Fruit fly (Drosophila melanogaster) whole organism, embryonic: ENCODE measurements around the gene CG6749.
A peak's percentile ranks its signal among the peaks of the same experiment; 100 is the strongest.

Experiments used
- B-H1 ChIP-seq: fragments of 200-800 bp; sonication (Bioruptor generic); IDR thresholded peaks from 3 replicates; pipeline ENCODE4 v1.3.6; 2022; ENCODE audit warnings: missing biosample characterization, missing genetic modification characterization
- CG10366 ChIP-seq: fragments of 200-800 bp; sonication (Bioruptor generic); IDR thresholded peaks from 2 replicates; pipeline ENCODE4 v1.3.6; 2022; ENCODE audit warnings: missing biosample characterization, missing genetic modification characterization
- CG12219 ChIP-seq: fragments of 200-800 bp; sonication (Bioruptor generic); optimal IDR thresholded peaks from 3 replicates; lab custom pipeline; 2018; ENCODE audit warnings: missing biosample characterization, mild to moderate bottlenecking, missing genetic modification characterization
- CG12659 ChIP-seq: fragments of 200-800 bp; sonication (Bioruptor generic); optimal IDR thresholded peaks from 3 replicates; lab custom pipeline; 2017; ENCODE audit warnings: mild to moderate bottlenecking, missing biosample characterization, missing genetic modification reagents, missing genetic modification characterization
- CG13296 ChIP-seq: fragments of 200-800 bp; sonication (Bioruptor generic); optimal IDR thresholded peaks from 3 replicates; lab custom pipeline; 2018; ENCODE audit warnings: missing biosample characterization, mild to moderate bottlenecking, missing genetic modification characterization
- CG15011 ChIP-seq: fragments of 200-800 bp; sonication (Bioruptor generic); optimal IDR thresholded peaks from 3 replicates; lab custom pipeline; 2018; ENCODE audit warnings: missing biosample characterization, mild to moderate bottlenecking, missing genetic modification characterization
- CG1602 ChIP-seq: fragments of 200-800 bp; sonication (Bioruptor generic); optimal IDR thresholded peaks from 3 replicates; lab custom pipeline; 2016; ENCODE audit warnings: missing biosample characterization, missing genetic modification characterization
- CG17361 ChIP-seq: fragments of 200-800 bp; sonication (Bioruptor generic); IDR thresholded peaks from 3 replicates; pipeline ENCODE4 v1.3.6; 2022; ENCODE audit warnings: missing biosample characterization, missing genetic modification characterization
- CG2712 ChIP-seq: fragments of 200-800 bp; optimal IDR thresholded peaks from 3 replicates; lab custom pipeline; 2019; ENCODE audit warnings: missing biosample characterization, mild to moderate bottlenecking, missing genetic modification characterization, moderate library complexity
- CG31224 ChIP-seq: fragments of 200-800 bp; sonication (Bioruptor generic); IDR thresholded peaks from 2 replicates; pipeline ENCODE4 v1.3.6; 2022; ENCODE audit warnings: missing biosample characterization, missing genetic modification characterization
- CG3281 ChIP-seq: fragments of 200-800 bp; sonication (Bioruptor generic); optimal IDR thresholded peaks from 3 replicates; lab custom pipeline; 2017; ENCODE audit warnings: missing biosample characterization, mild to moderate bottlenecking, missing genetic modification characterization
- CG3726 ChIP-seq: fragments of 200-800 bp; sonication (Bioruptor generic); IDR thresholded peaks from 3 replicates; pipeline ENCODE4, ENCODE4 v1.3.6; 2022; ENCODE audit warnings: missing biosample characterization, missing genetic modification characterization
- CG3995 ChIP-seq: fragments of 200-800 bp; sonication (Bioruptor generic); optimal IDR thresholded peaks from 3 replicates; lab custom pipeline; 2016; ENCODE audit warnings: missing biosample characterization, missing genetic modification characterization
- CG43689 ChIP-seq: fragments of 200-800 bp; sonication (Bioruptor generic); IDR thresholded peaks from 2 replicates; pipeline ENCODE4 v1.3.6; 2022; ENCODE audit warnings: missing biosample characterization, missing genetic modification characterization
- CG4404 ChIP-seq: fragments of 200-800 bp; sonication (Bioruptor generic); IDR thresholded peaks from 2 replicates; pipeline ENCODE4 v1.3.6; 2022; ENCODE audit warnings: missing biosample characterization, missing genetic modification characterization
- CG8281 ChIP-seq: fragments of 200-800 bp; sonication (Bioruptor generic); optimal IDR thresholded peaks from 2 replicates; lab custom pipeline; 2018; ENCODE audit warnings: missing biosample characterization, mild to moderate bottlenecking, missing genetic modification characterization, moderate library complexity
- CkIIα-i1 ChIP-seq: fragments of 200-800 bp; sonication (Bioruptor generic); IDR thresholded peaks from 2 replicates; pipeline ENCODE4 v1.3.6; 2022; ENCODE audit warnings: missing biosample characterization, missing genetic modification characterization
- Deaf1 ChIP-seq: fragments of 200-800 bp; optimal IDR thresholded peaks from 3 replicates; lab custom pipeline; 2019; ENCODE audit warnings: missing biosample characterization, mild to moderate bottlenecking, missing genetic modification characterization, moderate library complexity
- Dip2 ChIP-seq: fragments of 200-800 bp; sonication (Bioruptor generic); IDR thresholded peaks from 2 replicates; pipeline ENCODE4 v1.3.6; 2022; ENCODE audit warnings: missing biosample characterization, missing genetic modification characterization
- Ets97D ChIP-seq: fragments of 200-800 bp; sonication (Bioruptor generic); optimal IDR thresholded peaks from 3 replicates; lab custom pipeline; 2016; ENCODE audit warnings: missing biosample characterization, missing genetic modification characterization
- HLHmδ ChIP-seq: fragments of 200-800 bp; sonication (Bioruptor generic); optimal IDR thresholded peaks from 2 replicates; lab custom pipeline; 2018; ENCODE audit warnings: missing biosample characterization, mild to moderate bottlenecking, missing genetic modification characterization, moderate library complexity
- Hr51 ChIP-seq, 2 experiments: fragments of 200-800 bp; sonication (Bioruptor generic); optimal IDR thresholded peaks; 2 replicates in 1 of 2; 3 replicates in 1 of 2; lab custom pipeline; 2016 to 2018; ENCODE audit warnings: missing biosample characterization in 2 of 2, missing genetic modification characterization in 2 of 2, mild to moderate bottlenecking in 1 of 2, moderate library complexity in 1 of 2
- Lhr ChIP-seq: fragments of 200-800 bp; sonication (Bioruptor generic); optimal IDR thresholded peaks from 3 replicates; lab custom pipeline; 2017; ENCODE audit warnings: mild to moderate bottlenecking, missing biosample characterization, missing genetic modification reagents, missing genetic modification characterization
- Mes4 ChIP-seq: fragments of 200-800 bp; sonication (Bioruptor generic); optimal IDR thresholded peaks from 2 replicates; lab custom pipeline; 2016; ENCODE audit warnings: missing biosample characterization, missing genetic modification characterization
- NC2β ChIP-seq: fragments of 200-800 bp; sonication (Bioruptor generic); optimal IDR thresholded peaks from 2 replicates; lab custom pipeline; 2016; ENCODE audit warnings: missing biosample characterization, missing genetic modification characterization
- Nf-YC ChIP-seq: fragments of 200-800 bp; optimal IDR thresholded peaks from 3 replicates; lab custom pipeline; 2019; ENCODE audit warnings: missing biosample characterization, mild to moderate bottlenecking, missing genetic modification characterization, moderate library complexity
- Opbp ChIP-seq: fragments of 200-800 bp; sonication (Bioruptor generic); IDR thresholded peaks from 3 replicates; pipeline ENCODE4 v1.3.6; 2022; ENCODE audit warnings: missing biosample characterization, missing genetic modification characterization; ENCODE audit not compliant: partially characterized antibody
- Stat92E ChIP-seq, 3 experiments: fragments of >200 bp in 2 of 3; fragments of 200-800 bp in 1 of 3; sonication (Bioruptor generic) in 1 of 3; optimal IDR thresholded peaks; 2 replicates each; lab custom pipeline; 2017 to 2019; ENCODE audit warnings: missing biosample characterization in 3 of 3, missing genetic modification characterization in 3 of 3, mild to moderate bottlenecking in 1 of 3, moderate library complexity in 1 of 3
- abd-A ChIP-seq: fragments of 200-800 bp; sonication (Bioruptor generic); optimal IDR thresholded peaks from 3 replicates; lab custom pipeline; 2019; ENCODE audit warnings: missing biosample characterization, mild to moderate bottlenecking, missing genetic modification characterization, moderate library complexity
- al ChIP-seq: fragments of 200-800 bp; sonication (Bioruptor generic); IDR thresholded peaks from 2 replicates; pipeline ENCODE4 v1.3.6; 2022; ENCODE audit warnings: missing biosample characterization, missing genetic modification characterization
- ase ChIP-seq: fragments of 200-800 bp; sonication (Bioruptor generic); IDR thresholded peaks from 3 replicates; pipeline ENCODE4 v1.3.6; 2022; ENCODE audit warnings: missing biosample characterization, missing genetic modification characterization
- cas ChIP-seq: fragments of 200-800 bp; sonication (Bioruptor generic); IDR thresholded peaks from 2 replicates; pipeline ENCODE4 v1.3.6; 2022; ENCODE audit warnings: missing biosample characterization, missing genetic modification characterization
- chinmo ChIP-seq: fragments of 200-800 bp; sonication (Bioruptor generic); IDR thresholded peaks from 4 replicates; pipeline ENCODE4 v1.3.6; 2022; ENCODE audit warnings: missing biosample characterization, missing genetic modification characterization; ENCODE audit not compliant: partially characterized antibody
- disco-r ChIP-seq: fragments of 200-800 bp; sonication (Bioruptor generic); optimal IDR thresholded peaks from 2 replicates; lab custom pipeline; 2016; ENCODE audit warnings: missing biosample characterization, missing genetic modification characterization
- dmrt11E ChIP-seq: fragments of 200-800 bp; sonication (Bioruptor generic); optimal IDR thresholded peaks from 3 replicates; lab custom pipeline; 2018; ENCODE audit warnings: missing biosample characterization, mild to moderate bottlenecking, missing genetic modification characterization, moderate library complexity
- ewg ChIP-seq: fragments of 200-800 bp; sonication (Bioruptor generic); optimal IDR thresholded peaks from 3 replicates; lab custom pipeline; 2017; ENCODE audit warnings: mild to moderate bottlenecking, missing biosample characterization, missing genetic modification reagents, missing genetic modification characterization
- fu2 ChIP-seq: fragments of 200-800 bp; sonication (Bioruptor generic); optimal IDR thresholded peaks from 2 replicates; lab custom pipeline; 2016; ENCODE audit warnings: missing biosample characterization, missing genetic modification characterization
- gce ChIP-seq: fragments of 200-800 bp; sonication (Bioruptor generic); IDR thresholded peaks from 3 replicates; pipeline ENCODE4 v1.3.6; 2022; ENCODE audit warnings: missing biosample characterization, missing genetic modification characterization
- grn ChIP-seq: fragments of 200-800 bp; sonication (Bioruptor generic); optimal IDR thresholded peaks from 3 replicates; lab custom pipeline; 2017; ENCODE audit warnings: missing biosample characterization, missing genetic modification characterization
- kah ChIP-seq: fragments of 200-800 bp; sonication (Bioruptor generic); optimal IDR thresholded peaks from 2 replicates; lab custom pipeline; 2018; ENCODE audit warnings: missing biosample characterization, mild to moderate bottlenecking, missing genetic modification characterization
- maf-S ChIP-seq: fragments of 200-800 bp; sonication (Bioruptor generic); optimal IDR thresholded peaks from 2 replicates; lab custom pipeline; 2016; ENCODE audit warnings: missing biosample characterization, missing genetic modification characterization
- pros ChIP-seq: fragments of 200-800 bp; sonication (Bioruptor generic); optimal IDR thresholded peaks from 3 replicates; lab custom pipeline; 2019; ENCODE audit warnings: missing biosample characterization, mild to moderate bottlenecking, missing genetic modification characterization, moderate library complexity
- rib ChIP-seq: fragments of 200-800 bp; sonication (Bioruptor generic); IDR thresholded peaks from 2 replicates; pipeline ENCODE4 v1.3.6; 2022; ENCODE audit warnings: missing biosample characterization, missing genetic modification characterization
- run ChIP-seq: fragments of 200-800 bp; sonication (Bioruptor generic); optimal IDR thresholded peaks from 3 replicates; lab custom pipeline; 2018; ENCODE audit warnings: missing biosample characterization, mild to moderate bottlenecking, missing genetic modification characterization
- sens-2 ChIP-seq: fragments of 200-800 bp; sonication (Bioruptor generic); IDR thresholded peaks from 2 replicates; pipeline ENCODE4 v1.3.6; 2022; ENCODE audit warnings: missing biosample characterization, missing genetic modification characterization
- seq ChIP-seq: fragments of 200-800 bp; sonication (Bioruptor generic); IDR thresholded peaks from 2 replicates; pipeline ENCODE4 v1.3.6; 2022; ENCODE audit warnings: missing biosample characterization, missing genetic modification characterization
- shn ChIP-seq: fragments of 200-800 bp; sonication (Bioruptor generic); optimal IDR thresholded peaks from 3 replicates; lab custom pipeline; 2016; ENCODE audit warnings: missing biosample characterization, missing genetic modification characterization
- sim ChIP-seq: fragments of 200-800 bp; sonication (Bioruptor generic); IDR thresholded peaks from 2 replicates; pipeline ENCODE4 v1.3.6; 2022; ENCODE audit warnings: missing biosample characterization, missing genetic modification characterization
- sqz ChIP-seq: fragments of 200-800 bp; sonication (Bioruptor generic); optimal IDR thresholded peaks from 3 replicates; lab custom pipeline; 2018; ENCODE audit warnings: missing biosample characterization, mild to moderate bottlenecking, missing genetic modification characterization
- tx ChIP-seq: fragments of 200-800 bp; sonication (Bioruptor generic); optimal IDR thresholded peaks from 2 replicates; lab custom pipeline; 2016; ENCODE audit warnings: missing biosample characterization, missing genetic modification characterization
- zen2 ChIP-seq: fragments of 200-800 bp; sonication (Bioruptor generic); IDR thresholded peaks from 3 replicates; pipeline ENCODE4 v1.3.6; 2022; ENCODE audit warnings: missing biosample characterization, missing genetic modification characterization; ENCODE audit not compliant: partially characterized antibody
- zfh2 ChIP-seq: fragments of 200-800 bp; sonication (Bioruptor generic); optimal IDR thresholded peaks from 2 replicates; lab custom pipeline; 2016; ENCODE audit warnings: missing biosample characterization, missing genetic modification characterization

Gene CG6749

dm6 chr3L:9695647-9696046, 38.0 kb downstream of the CG6749 start (continued):
- TF ChIP-seq run (tag; lab: Kevin White, UChicago) (no peak), grn (GFP tag; lab: Kevin White, UChicago) (no peak), Opbp (GFP tag; lab: Robert Waterston, UW) (no peak), cas (no peak), CG12219 (GFP tag; lab: Kevin White, UChicago) (no peak), disco-r (GFP tag; lab: Kevin White, UChicago) (no peak), Hr51 (GFP tag; optimal IDR thresholded peaks at IDR 0.05; lab: Kevin White, UChicago) (peak in 1 of 2 experiments; percentile 75), al (GFP tag; lab: Robert Waterston, UW) (no peak), Dip2 (GFP tag; lab: Robert Waterston, UW) (no peak), pros (GFP tag; lab: Kevin White, UChicago) (no peak), CkIIα-i1 (GFP tag; lab: Robert Waterston, UW) (no peak), CG17361 (GFP tag; lab: Robert Waterston, UW) (peak; percentile 70; the same call in 2 of the 3 replicates), shn (GFP tag; lab: Kevin White, UChicago) (no peak), CG31224 (GFP tag; lab: Robert Waterston, UW) (no peak), CG3281 (peak; percentile 19), sqz (no peak), zfh2 (GFP tag; lab: Kevin White, UChicago) (no peak), CG4404 (no peak), kah (GFP tag; lab: Kevin White, UChicago) (no peak), CG3726 (GFP tag; lab: Robert Waterston, UW) (no peak), abd-A (no peak), CG15011 (GFP tag; lab: Kevin White, UChicago) (peak; percentile 31), seq (GFP tag; lab: Robert Waterston, UW) (no peak), Stat92E (GFP tag; optimal IDR thresholded peaks at IDR 0.05; lab: Kevin White, UChicago) (no peak), CG3995 (no peak), CG8281 (tag; lab: Kevin White, UChicago) (peak; percentile 16), Lhr (GFP tag; lab: Kevin White, UChicago) (no peak), ase (GFP tag; lab: Robert Waterston, UW) (no peak), zen2 (no peak), Mes4 (GFP tag; lab: Kevin White, UChicago) (no peak), CG43689 (GFP tag; lab: Robert Waterston, UW) (no peak), sens-2 (no peak), NC2β (GFP tag; lab: Kevin White, UChicago) (no peak), maf-S (GFP tag; lab: Kevin White, UChicago) (no peak), rib (GFP tag; lab: Robert Waterston, UW) (no peak), sim (no peak), Ets97D (no peak), fu2 (GFP tag; lab: Kevin White, UChicago) (no peak), CG2712 (tag; lab: Kevin White, UChicago) (peak; percentile 63), CG13296 (no peak), tx (GFP tag; lab: Kevin White, UChicago) (no peak), CG1602 (peak; percentile 17), gce (no peak), ewg (GFP tag; lab: Kevin White, UChicago) (peak; percentile 16), Deaf1 (tag; lab: Kevin White, UChicago) (peak; percentile 11), dmrt11E (tag; lab: Kevin White, UChicago) (no peak), HLHmδ (GFP tag; lab: Kevin White, UChicago) (no peak), Nf-YC (tag; lab: Kevin White, UChicago) (peak; percentile 43), chinmo (GFP tag; lab: Robert Waterston, UW) (no peak), CG10366 (GFP tag; lab: Robert Waterston, UW) (peak; percentile 15; the same call in 1 of the 2 replicates), B-H1 (GFP tag; lab: Robert Waterston, UW) (no peak), CG12659 (peak; percentile 34)
